Worm (Caenorhabditis elegans) whole organism, late embryonic: ENCODE measurements around the gene dex-1.

Experiments
- F13H6.1 ChIP-seq: sonication (generic microtip); optimal IDR thresholded peaks from 2 replicates; lab custom pipeline; 2016; ENCODE audit warnings: missing genetic modification characterization, missing compliant biosample characterization
- ceh-9 ChIP-seq: sonication (generic microtip); optimal IDR thresholded peaks from 2 replicates; lab custom pipeline; 2016; ENCODE audit warnings: mild to moderate bottlenecking, missing genetic modification characterization, inconsistent platforms, missing compliant biosample characterization
- hlh-30 ChIP-seq: sonication (generic microtip); optimal IDR thresholded peaks from 2 replicates; lab custom pipeline; 2017; ENCODE audit warnings: antibody characterized with exemption, missing genetic modification characterization, missing compliant biosample characterization; ENCODE audit not compliant: insufficient read depth
- nfya-1 ChIP-seq: sonication (generic microtip); optimal IDR thresholded peaks from 2 replicates; lab custom pipeline; 2017; ENCODE audit warnings: missing genetic modification characterization, mild to moderate bottlenecking, missing compliant biosample characterization, antibody characterized with exemption, moderate library complexity
- pha-4 ChIP-seq: fragments of 150-350 bp; optimal IDR thresholded peaks from 2 replicates; lab custom pipeline; 2018; ENCODE audit warnings: missing biosample characterization, missing genetic modification reagents, missing genetic modification characterization
- pqm-1 ChIP-seq: sonication (generic microtip); optimal IDR thresholded peaks from 2 replicates; lab custom pipeline; 2016; ENCODE audit warnings: missing genetic modification characterization, missing compliant biosample characterization
- sdc-2 ChIP-seq: sonication (generic microtip); optimal IDR thresholded peaks from 2 replicates; lab custom pipeline; 2016; ENCODE audit warnings: missing genotype, missing genetic modification characterization, missing compliant biosample characterization

DNA sequence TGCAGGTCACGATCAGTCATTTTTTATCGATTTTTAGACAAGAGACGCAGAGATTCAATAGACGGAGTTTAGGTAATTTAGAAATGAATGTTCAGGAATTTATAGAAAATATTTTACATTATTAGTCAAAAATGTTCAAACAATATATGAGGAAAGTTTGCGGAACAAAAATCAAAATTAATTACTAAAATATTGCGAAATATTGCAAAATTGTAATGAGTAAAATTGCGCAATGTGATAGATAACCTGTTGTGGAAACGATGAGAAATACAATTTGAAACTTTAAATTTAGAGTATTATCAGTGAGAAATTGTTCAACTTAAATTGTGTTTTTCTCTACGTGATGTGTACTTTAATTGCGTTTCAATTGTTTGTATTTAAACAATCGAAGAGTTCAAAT lies 55.1 kb downstream of the dex-1 start, which contains the start of gene F56D2.5:
- no peak for TF ChIP-seq hlh-30 (tag; lab: Kevin White, UChicago)
- no peak for TF ChIP-seq ceh-9 (tag; lab: Kevin White, UChicago)
- TF ChIP-seq F13H6.1, result no peak
- TF ChIP-seq pha-4 (tag; lab: Kevin White, UChicago), result no peak
- no peak for TF ChIP-seq nfya-1
- TF ChIP-seq pqm-1, result no peak
- TF ChIP-seq sdc-2, result no peak
